Worm (Caenorhabditis elegans): ENCODE data around the gene sir-2.1.

DNA sequence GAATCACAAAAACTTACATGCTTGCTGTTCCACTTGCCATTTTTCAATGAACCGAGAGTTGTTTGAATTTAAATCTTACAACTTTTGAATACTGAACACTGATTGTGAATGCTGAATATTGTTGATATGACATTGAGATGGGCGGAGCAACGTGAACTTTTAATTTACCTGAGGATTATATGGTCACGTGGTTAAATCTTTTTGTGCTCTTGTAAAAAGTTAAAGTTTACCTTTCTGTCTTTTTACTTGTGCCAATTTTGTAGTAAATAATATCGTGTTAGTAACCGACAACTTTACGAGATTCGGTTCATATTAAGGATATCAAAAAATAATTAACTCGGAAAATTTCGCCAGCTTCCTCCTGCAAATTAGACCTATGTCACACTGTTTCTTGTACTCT is 13.8 kb downstream of the sir-2.1 start, which contains the start of gene Y43C5B.2:
- TF ChIP-seq ceh-28 (tag; optimal IDR thresholded peaks at IDR 0.05) (no peak), elt-2 (tag; optimal IDR thresholded peaks at IDR 0.05) (no peak), nhr-25 (tag; optimal IDR thresholded peaks at IDR 0.05) (no peak), fkh-2 (tag; optimal IDR thresholded peaks at IDR 0.05) (no peak), elt-1 (tag; optimal IDR thresholded peaks at IDR 0.05) (no peak), egl-5 (tag; optimal IDR thresholded peaks at IDR 0.05) (no peak), egl-27 (tag; optimal IDR thresholded peaks at IDR 0.05) (no peak), elt-3 (tag; optimal IDR thresholded peaks at IDR 0.05) (no peak), aly-2 (tag; optimal IDR thresholded peaks at IDR 0.05) (no peak), ama-1 (optimal IDR thresholded peaks at IDR 0.05) (no peak), daf-12 (tag; optimal IDR thresholded peaks at IDR 0.05) (no peak), hmg-11 (tag; optimal IDR thresholded peaks at IDR 0.05) (no peak)
